Fruit fly (Drosophila melanogaster): ENCODE measurements around the gene Torsin.

dm6 chrX:4614325-4614724 is 35.5 kb downstream of the Torsin start:
- TF ChIP-seq CTCF (optimal IDR thresholded peaks at IDR 0.05) (no peak), CG8478 (optimal IDR thresholded peaks at IDR 0.05) (no peak)

Measured in S2 (cell line).